Worm (Caenorhabditis elegans) whole organism, young adult: ENCODE measurements around the gene sri-47.

Source experiments
- cebp-2 ChIP-seq: fragments of 200-800 bp; sonication (Bioruptor generic); IDR thresholded peaks from 2 replicates; pipeline ENCODE4 v1.3.6; 2022; ENCODE audit warnings: missing genetic modification characterization, missing compliant biosample characterization
- lin-26 ChIP-seq: fragments of 200-800 bp; sonication (Bioruptor generic); IDR thresholded peaks from 2 replicates; pipeline ENCODE4 v1.3.6; 2022; ENCODE audit warnings: missing genetic modification reagents, missing genetic modification characterization, missing compliant biosample characterization
- nhr-80 ChIP-seq: sonication (generic microtip); optimal IDR thresholded peaks from 2 replicates; lab custom pipeline; 2016; ENCODE audit warnings: missing genetic modification characterization, missing compliant biosample characterization

ce11 chrII:2644498-2644897, 12.2 kb upstream of the sri-47 start, which contains the start of gene F22E5.11:
- TF ChIP-seq nhr-80 (tag; lab: Kevin White, UChicago) (no peak), lin-26 (GFP tag; lab: Robert Waterston, UW) (no peak), cebp-2 (GFP tag; lab: Robert Waterston, UW) (no peak)
